Worm (Caenorhabditis elegans): ENCODE measurements around the gene msp-49.

DNA sequence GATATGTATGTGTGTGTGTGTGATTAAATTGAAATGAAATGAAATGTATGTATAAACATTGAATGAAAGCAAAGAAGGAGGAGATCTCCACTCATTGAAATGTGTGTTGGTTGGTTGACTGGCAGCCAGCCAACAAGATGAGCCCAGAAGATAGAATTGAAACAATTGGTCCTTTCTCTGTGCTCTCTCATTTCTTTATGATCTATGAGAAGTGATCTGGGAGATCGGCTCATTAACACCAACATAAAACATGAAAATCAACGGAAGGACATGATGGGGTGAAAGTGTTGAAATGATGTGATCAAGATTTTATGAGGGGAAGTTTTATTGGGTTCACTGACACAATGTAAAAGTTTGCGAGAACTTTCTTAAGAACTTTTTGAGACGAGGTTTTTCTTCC is 28.7 kb downstream of the msp-49 start:
- no peak for TF ChIP-seq egl-27 (tag; optimal IDR thresholded peaks at IDR 0.05)
- no peak for TF ChIP-seq vab-7 (GFP tag; IDR thresholded peaks at IDR 0.05)
- no peak for TF ChIP-seq pqm-1 (tag; optimal IDR thresholded peaks at IDR 0.05)
- no peak for TF ChIP-seq tra-1 (GFP tag; IDR thresholded peaks at IDR 0.05)
- TF ChIP-seq snpc-1.2 (GFP tag; IDR thresholded peaks at IDR 0.05), result no peak
- TF ChIP-seq aha-1 (tag), result peak; percentile 46
- peak; percentile 9 for TF ChIP-seq nhr-11 (tag; optimal IDR thresholded peaks at IDR 0.05)
